Worm (Caenorhabditis elegans) whole organism, young adult: ENCODE results near the gene F41C3.2.
A peak's percentile ranks its signal among the peaks of the same experiment; 100 is the strongest.

Experiments
- B0035.1 ChIP-seq: sonication (generic microtip); optimal IDR thresholded peaks from 2 replicates; lab custom pipeline; 2016; ENCODE audit warnings: missing genetic modification characterization, mild to moderate bottlenecking, missing compliant biosample characterization, missing genotype, missing genetic modification reagents
- D2030.7 ChIP-seq: fragments of 200-800 bp; sonication (Bioruptor generic); IDR thresholded peaks from 2 replicates; pipeline ENCODE4 v1.3.6; 2022; ENCODE audit warnings: missing genetic modification reagents, missing genetic modification characterization, missing compliant biosample characterization
- F37B4.10 ChIP-seq: fragments of 200-800 bp; sonication (Bioruptor generic); IDR thresholded peaks from 2 replicates; pipeline ENCODE4 v1.3.6; 2022; ENCODE audit warnings: missing genetic modification characterization, missing compliant biosample characterization
- F49E8.2 ChIP-seq: sonication (generic microtip); optimal IDR thresholded peaks from 3 replicates; lab custom pipeline; 2017; ENCODE audit warnings: missing genetic modification characterization, mild to moderate bottlenecking, missing compliant biosample characterization, antibody characterized with exemption, moderate library complexity; ENCODE audit not compliant: insufficient read depth
- F57A8.1 ChIP-seq: fragments of 200-800 bp; sonication (Bioruptor generic); optimal IDR thresholded peaks from 2 replicates; lab custom pipeline; 2018; ENCODE audit warnings: mild to moderate bottlenecking, missing genetic modification characterization, moderate library complexity, missing compliant biosample characterization
- F57C9.4 ChIP-seq: sonication (generic microtip); optimal IDR thresholded peaks from 2 replicates; lab custom pipeline; 2017; ENCODE audit warnings: mild to moderate bottlenecking, missing genetic modification characterization, missing compliant biosample characterization
- Y53F4B.3 ChIP-seq: fragments of 200-800 bp; sonication (Bioruptor generic); IDR thresholded peaks from 2 replicates; pipeline ENCODE4 v1.3.6; 2022; ENCODE audit warnings: missing genetic modification reagents, missing genetic modification characterization, missing compliant biosample characterization
- Y79H2A.3 ChIP-seq: fragments of 200-800 bp; sonication (Bioruptor generic); conservative IDR thresholded peaks from 2 replicates; pipeline ENCODE4 v1.3.6; 2022; ENCODE audit warnings: missing genetic modification reagents, missing genetic modification characterization, missing compliant biosample characterization
- ZK185.1 ChIP-seq: sonication (generic microtip); optimal IDR thresholded peaks from 2 replicates; lab custom pipeline; 2016; ENCODE audit warnings: mild to moderate bottlenecking, missing genetic modification characterization, missing compliant biosample characterization; ENCODE audit not compliant: poor library complexity, severe bottlenecking
- ama-1 ChIP-seq, 3 experiments: fragments of 150-350 bp in 1 of 3; sonication (generic microtip) in 2 of 3; optimal IDR thresholded peaks; 2 replicates each; lab custom pipeline; 2014 to 2018; ENCODE audit warnings: missing biosample characterization in 2 of 3, missing genetic modification characterization in 2 of 3, missing genetic modification reagents in 2 of 3
- aptf-3 ChIP-seq: fragments of 200-800 bp; sonication (Bioruptor generic); IDR thresholded peaks from 2 replicates; pipeline ENCODE4 v1.3.6; 2022; ENCODE audit warnings: missing genetic modification characterization, missing compliant biosample characterization
- attf-5 ChIP-seq: fragments of 200-800 bp; sonication (Bioruptor generic); optimal IDR thresholded peaks from 2 replicates; lab custom pipeline; 2018; ENCODE audit warnings: mild to moderate bottlenecking, missing genetic modification characterization, missing compliant biosample characterization
- bed-2 ChIP-seq: fragments of 200-800 bp; sonication (Bioruptor generic); IDR thresholded peaks from 2 replicates; pipeline ENCODE4 v1.3.6; 2022; ENCODE audit warnings: missing genetic modification reagents, missing genetic modification characterization, missing compliant biosample characterization
- ccch-3 ChIP-seq: fragments of 200-800 bp; sonication (Bioruptor generic); optimal IDR thresholded peaks from 2 replicates; lab custom pipeline; 2018; ENCODE audit warnings: mild to moderate bottlenecking, missing genetic modification characterization, missing compliant biosample characterization
- ceh-40 ChIP-seq: fragments of 200-800 bp; sonication (Bioruptor generic); IDR thresholded peaks from 2 replicates; pipeline ENCODE4 v1.3.6; 2022; ENCODE audit warnings: missing genetic modification characterization, missing compliant biosample characterization
- ceh-91 ChIP-seq: fragments of 200-800 bp; sonication (Bioruptor generic); IDR thresholded peaks from 2 replicates; pipeline ENCODE4 v1.3.6; 2022; ENCODE audit warnings: missing genetic modification reagents, missing genetic modification characterization, missing compliant biosample characterization
- dpl-1 ChIP-seq: fragments of 150-350 bp; optimal IDR thresholded peaks from 2 replicates; lab custom pipeline; 2014; ENCODE audit warnings: missing biosample characterization, missing genetic modification reagents, missing genetic modification characterization
- egrh-3 ChIP-seq: fragments of 200-800 bp; sonication (Bioruptor generic); IDR thresholded peaks from 2 replicates; pipeline ENCODE4 v1.3.6; 2022; ENCODE audit warnings: missing genetic modification reagents, missing genetic modification characterization, missing compliant biosample characterization
- gei-17 ChIP-seq: fragments of 200-800 bp; sonication (Bioruptor generic); optimal IDR thresholded peaks from 2 replicates; lab custom pipeline; 2018; ENCODE audit warnings: mild to moderate bottlenecking, missing genetic modification characterization, missing compliant biosample characterization
- him-1 ChIP-seq: sonication (generic microtip); optimal IDR thresholded peaks from 2 replicates; lab custom pipeline; 2016; ENCODE audit warnings: missing genotype, missing genetic modification reagents, missing genetic modification characterization, missing compliant biosample characterization
- hlh-12 ChIP-seq: sonication (generic microtip); optimal IDR thresholded peaks from 2 replicates; lab custom pipeline; 2016; ENCODE audit warnings: missing genetic modification characterization, missing compliant biosample characterization
- hmg-1.2 ChIP-seq: fragments of 200-800 bp; sonication (Bioruptor generic); IDR thresholded peaks from 2 replicates; pipeline ENCODE4 v1.3.6; 2022; ENCODE audit warnings: missing genetic modification reagents, missing genetic modification characterization, missing compliant biosample characterization
- hrde-1 ChIP-seq: sonication (generic microtip); optimal IDR thresholded peaks from 2 replicates; lab custom pipeline; 2016; ENCODE audit warnings: missing genetic modification characterization, mild to moderate bottlenecking, missing compliant biosample characterization, moderate library complexity, missing genotype, missing genetic modification reagents, borderline replicate concordance
- hsf-1 ChIP-seq: fragments of 200-800 bp; sonication (Bioruptor generic); IDR thresholded peaks from 2 replicates; pipeline ENCODE4 v1.3.6; 2022; ENCODE audit warnings: missing genetic modification reagents, missing genetic modification characterization, missing compliant biosample characterization
- let-526 ChIP-seq: fragments of 200-800 bp; sonication (Bioruptor generic); IDR thresholded peaks from 2 replicates; pipeline ENCODE4 v1.3.6; 2022; ENCODE audit warnings: missing genetic modification reagents, missing genetic modification characterization, missing compliant biosample characterization
- lin-54 ChIP-seq: fragments of 200-800 bp; sonication (Bioruptor generic); optimal IDR thresholded peaks from 2 replicates; lab custom pipeline; 2018; ENCODE audit warnings: mild to moderate bottlenecking, missing genetic modification characterization, missing compliant biosample characterization
- madf-10 ChIP-seq: sonication (generic microtip); optimal IDR thresholded peaks from 2 replicates; lab custom pipeline; 2016; ENCODE audit warnings: mild to moderate bottlenecking, missing genetic modification characterization, missing compliant biosample characterization
- mcd-1 ChIP-seq: fragments of 200-800 bp; sonication (Bioruptor generic); IDR thresholded peaks from 2 replicates; pipeline ENCODE4 v1.3.6; 2022; ENCODE audit warnings: missing genetic modification reagents, missing genetic modification characterization, missing compliant biosample characterization
- nfya-1 ChIP-seq: sonication (generic microtip); optimal IDR thresholded peaks from 2 replicates; lab custom pipeline; 2017; ENCODE audit warnings: antibody characterized with exemption, missing compliant biosample characterization, missing genetic modification characterization, borderline replicate concordance; ENCODE audit not compliant: insufficient read depth
- repo-1 ChIP-seq: sonication (generic microtip); optimal IDR thresholded peaks from 2 replicates; lab custom pipeline; 2017; ENCODE audit warnings: mild to moderate bottlenecking, missing genetic modification characterization, missing compliant biosample characterization
- snpc-1.1 ChIP-seq: sonication (generic microtip); optimal IDR thresholded peaks from 2 replicates; lab custom pipeline; 2017; ENCODE audit warnings: missing genetic modification characterization, mild to moderate bottlenecking, missing compliant biosample characterization, antibody characterized with exemption, moderate library complexity, missing genotype, missing genetic modification reagents; ENCODE audit not compliant: insufficient read depth
- snpc-4 ChIP-seq, 5 experiments: fragments of 150-350 bp in 1 of 5; sonication (generic microtip) in 4 of 5; optimal IDR thresholded peaks; 2 replicates each; lab custom pipeline; 2014 to 2018; ENCODE audit warnings: missing genetic modification characterization in 5 of 5, missing biosample characterization in 3 of 5, antibody characterized with exemption in 2 of 5, mild to moderate bottlenecking in 2 of 5, missing compliant biosample characterization in 2 of 5, missing genotype in 2 of 5, moderate library complexity in 2 of 5, missing genetic modification reagents in 1 of 5
- tbp1 ChIP-seq: fragments of 200-800 bp; sonication (Bioruptor generic); optimal IDR thresholded peaks from 2 replicates; lab custom pipeline; 2018; ENCODE audit warnings: mild to moderate bottlenecking, missing genetic modification characterization, missing compliant biosample characterization
- tbx-9 ChIP-seq: sonication (generic microtip); optimal IDR thresholded peaks from 2 replicates; lab custom pipeline; 2016; ENCODE audit warnings: borderline replicate concordance, missing genetic modification characterization, inconsistent platforms, missing compliant biosample characterization
- tlf-1 ChIP-seq: fragments of 200-800 bp; sonication (Bioruptor generic); optimal IDR thresholded peaks from 2 replicates; lab custom pipeline; 2018; ENCODE audit warnings: mild to moderate bottlenecking, missing genetic modification characterization, missing compliant biosample characterization
- zfh-2 ChIP-seq: fragments of 200-800 bp; sonication (Bioruptor generic); conservative IDR thresholded peaks from 2 replicates; pipeline ENCODE4 v1.3.6; 2022; ENCODE audit warnings: missing genetic modification reagents, missing genetic modification characterization, missing compliant biosample characterization
- ztf-18 ChIP-seq: sonication (generic microtip); optimal IDR thresholded peaks from 2 replicates; lab custom pipeline; 2016; ENCODE audit warnings: missing genotype, mild to moderate bottlenecking, missing genetic modification characterization, missing compliant biosample characterization
- ztf-25 ChIP-seq: fragments of 200-800 bp; sonication (Bioruptor generic); IDR thresholded peaks from 2 replicates; pipeline ENCODE4 v1.3.6; 2022; ENCODE audit warnings: missing genetic modification reagents, missing genetic modification characterization, missing compliant biosample characterization
- ztf-26 ChIP-seq: sonication (generic microtip); optimal IDR thresholded peaks from 2 replicates; lab custom pipeline; 2017; ENCODE audit warnings: missing genetic modification characterization, missing compliant biosample characterization
- ztf-6 ChIP-seq: fragments of 200-800 bp; sonication (Bioruptor generic); IDR thresholded peaks from 2 replicates; pipeline ENCODE4 v1.3.6; 2022; ENCODE audit warnings: missing genetic modification reagents, missing genetic modification characterization, missing compliant biosample characterization

F41C3.2 gene

ce11 chrII:4733848-4734247 is 15.9 kb upstream of the F41C3.2 start, which contains the start of gene F41C3.11:
F41C3.11 (minus strand) TSS chrII:4733948.
- TF ChIP-seq egrh-3 (no peak), ztf-18 (tag; lab: Kevin White, UChicago) (no peak)

- TF ChIP-seq him-1 (tag; lab: Kevin White, UChicago): no peak
- TF ChIP-seq aptf-3 (GFP tag; lab: Robert Waterston, UW): no peak
Measured at ce11 chrII:4734477-4734876, 15.3 kb upstream of the F41C3.2 start.

DNA sequence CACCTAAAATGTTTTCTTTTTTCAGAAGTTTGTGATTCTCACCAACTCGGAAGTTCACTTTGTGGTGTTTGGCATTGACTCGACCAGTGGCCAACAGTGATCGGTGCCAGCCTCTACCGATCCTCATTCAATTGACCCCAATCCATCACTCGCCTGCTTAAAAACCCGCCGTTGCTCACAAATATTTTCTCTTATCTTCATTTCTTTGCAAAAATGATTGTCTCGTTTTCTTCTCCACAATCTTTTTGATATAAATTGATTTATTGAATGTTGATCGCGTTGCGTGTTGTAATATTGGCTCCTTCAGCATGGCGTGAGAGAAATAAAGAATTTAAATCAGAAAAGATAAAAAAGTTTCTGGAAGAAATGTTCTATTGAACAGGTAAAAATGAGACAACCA is 13.2 kb upstream of the F41C3.2 start:
- no peak for TF ChIP-seq F49E8.2
- TF ChIP-seq attf-5 (GFP tag; lab: Kevin White, UChicago): no peak
- TF ChIP-seq nfya-1: no peak
- TF ChIP-seq Y53F4B.3 (GFP tag; lab: Robert Waterston, UW): no peak
- no peak for TF ChIP-seq tlf-1 (GFP tag; lab: Kevin White, UChicago)
- TF ChIP-seq lin-54 (GFP tag; lab: Kevin White, UChicago): no peak

DNA sequence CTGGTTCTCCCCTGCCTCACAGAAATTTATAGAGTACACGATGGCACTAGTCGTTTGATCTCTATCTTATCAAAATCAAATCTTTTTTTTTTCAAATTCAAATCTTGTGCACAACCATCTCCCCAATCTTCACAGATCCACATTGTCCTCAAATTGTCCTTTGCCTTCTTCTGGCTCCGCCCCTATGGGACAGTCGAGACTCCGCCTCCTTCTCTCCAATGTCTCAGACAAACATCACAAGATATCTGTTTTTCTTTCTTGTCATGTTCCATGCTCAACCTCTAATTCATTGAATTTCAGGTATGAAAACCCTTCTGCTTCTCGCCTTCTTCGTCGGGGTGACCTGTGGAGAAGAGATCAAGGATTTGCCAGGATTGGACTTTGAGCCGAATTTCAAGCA is 12.4 kb upstream of the F41C3.2 start, which contains the start of gene ctsa-1.1:
Gene ctsa-1.1 (plus strand): TSS at position 301 of the 400 bp plus-strand sequence.
- TF ChIP-seq hsf-1 (0 out of 2 replicates have a peak, but pooled peaks have one; percentile 33), snpc-4 (GFP tag; optimal IDR thresholded peaks at IDR 0.05; lab: Kevin White, UChicago) (no peak), snpc-4 (tag; optimal IDR thresholded peaks at IDR 0.05; lab: Kevin White, UChicago) (no peak), ztf-26 (tag; lab: Kevin White, UChicago) (no peak), hrde-1 (no peak), F57A8.1 (GFP tag; lab: Kevin White, UChicago) (no peak), F37B4.10 (no peak), hlh-12 (tag; lab: Kevin White, UChicago) (no peak)

DNA sequence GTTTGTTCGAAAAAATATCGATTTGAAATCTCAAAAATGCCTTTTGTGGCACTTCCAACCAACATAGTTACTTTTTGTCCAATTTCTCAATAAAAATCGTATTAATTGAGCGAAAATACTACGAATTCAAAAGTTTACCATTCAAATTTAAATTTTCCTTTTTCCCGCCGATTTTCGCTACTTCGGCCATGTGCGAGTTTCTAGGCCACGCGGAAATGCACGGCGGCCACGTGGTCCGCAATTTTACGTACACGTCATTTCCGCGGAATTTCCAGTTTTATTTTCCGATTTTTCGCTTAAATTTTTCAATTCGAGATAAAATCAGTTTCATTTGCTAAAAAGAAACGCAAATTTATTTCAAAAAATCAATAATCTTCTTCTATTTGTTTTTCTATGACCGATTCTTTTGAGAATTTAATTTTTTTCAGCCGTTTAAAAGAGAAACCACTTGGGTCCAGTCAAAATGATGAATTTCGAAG is 9.7 kb upstream of the F41C3.2 start, which contains the start of gene eas-1:
Gene eas-1 (plus strand): TSS at position 429 of the 479 bp plus-strand sequence.
- no peak for TF ChIP-seq B0035.1
- TF ChIP-seq bed-2 (GFP tag; lab: Robert Waterston, UW): peak; percentile 69; the same call in 1 of the 2 replicates
- 0 out of 2 replicates have a peak, but pooled peaks have one; percentile 23 for TF ChIP-seq hmg-1.2 (GFP tag; lab: Robert Waterston, UW)
- TF ChIP-seq D2030.7 (GFP tag; lab: Robert Waterston, UW): peak; percentile 70
- TF ChIP-seq repo-1 (tag; lab: Kevin White, UChicago): no peak
- no peak for TF ChIP-seq zfh-2
- peak; percentile 27 for TF ChIP-seq ztf-18 (tag; lab: Kevin White, UChicago)
- TF ChIP-seq gei-17 (GFP tag; lab: Kevin White, UChicago): no peak
- peak; percentile 50; the same call in 1 of the 2 replicates for TF ChIP-seq ceh-91 (GFP tag; lab: Robert Waterston, UW)
- peak; percentile 94 for TF ChIP-seq lin-54 (GFP tag; lab: Kevin White, UChicago)
- TF ChIP-seq ama-1 (optimal IDR thresholded peaks at IDR 0.05; lab: Kevin White, UChicago): no peak
- no peak for TF ChIP-seq ama-1 (GFP tag; optimal IDR thresholded peaks at IDR 0.05; lab: Kevin White, UChicago)
- no peak; the same call in none of the 2 replicates for TF ChIP-seq mcd-1 (GFP tag; lab: Robert Waterston, UW)
- no peak for TF ChIP-seq Y79H2A.3
- peak; percentile 44 for TF ChIP-seq tbp1 (GFP tag; lab: Kevin White, UChicago)
- no peak for TF ChIP-seq madf-10 (tag; lab: Kevin White, UChicago)
- TF ChIP-seq F57C9.4: no peak
- no peak for TF ChIP-seq ztf-26 (tag; lab: Kevin White, UChicago)
- TF ChIP-seq ztf-25 (GFP tag; lab: Robert Waterston, UW): peak; percentile 76; the same call in 1 of the 2 replicates
- TF ChIP-seq ccch-3: peak; percentile 37
- peak; percentile 84 for TF ChIP-seq ZK185.1 (tag; lab: Kevin White, UChicago)
- no peak for TF ChIP-seq snpc-1.1
- TF ChIP-seq ztf-6 (GFP tag; lab: Robert Waterston, UW): no peak
- no peak for TF ChIP-seq hrde-1
- TF ChIP-seq tbx-9 (tag; lab: Kevin White, UChicago): no peak
- peak; percentile 73; the same call in 1 of the 2 replicates for TF ChIP-seq let-526
- peak; percentile 78 for TF ChIP-seq dpl-1 (GFP tag; lab: Kevin White, UChicago)
- TF ChIP-seq ceh-40: no peak
